Worm (Caenorhabditis elegans): ENCODE results near the gene srh-219.
A peak's percentile ranks its signal among the peaks of the same experiment; 100 is the strongest.

Gene srh-219

DNA sequence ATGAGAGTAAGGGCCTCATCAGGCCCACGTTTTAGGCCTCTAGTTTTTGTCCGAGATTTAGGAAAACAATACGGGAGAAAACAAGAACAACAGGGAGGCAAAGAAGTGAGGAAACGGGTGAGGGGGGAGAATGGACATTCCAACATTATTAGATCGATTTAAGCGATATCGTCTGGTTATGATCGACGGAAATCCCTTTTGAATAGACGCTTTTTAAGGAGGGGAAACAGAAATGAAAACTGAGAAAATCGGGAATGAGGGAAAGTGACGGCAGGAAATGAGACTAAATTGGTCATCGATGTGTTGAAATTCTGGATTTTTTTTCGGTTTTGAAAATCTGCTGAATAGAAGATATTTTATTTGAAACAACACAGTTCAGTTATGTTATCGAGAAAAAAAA lies 30.9 kb upstream of the srh-219 start, which contains the start of gene rocf-1 (continued):
- TF ChIP-seq dpl-1 (GFP tag; optimal IDR thresholded peaks at IDR 0.05) (no peak), ztf-26 (tag; optimal IDR thresholded peaks at IDR 0.05) (no peak), Y67H2A.10 (GFP tag; conservative IDR thresholded peaks at IDR 0.05) (no peak), ztf-3 (GFP tag; optimal IDR thresholded peaks at IDR 0.05) (no peak), ztf-22 (GFP tag; optimal IDR thresholded peaks at IDR 0.05) (no peak), F10E7.11 (tag; optimal IDR thresholded peaks at IDR 0.05) (no peak)

DNA sequence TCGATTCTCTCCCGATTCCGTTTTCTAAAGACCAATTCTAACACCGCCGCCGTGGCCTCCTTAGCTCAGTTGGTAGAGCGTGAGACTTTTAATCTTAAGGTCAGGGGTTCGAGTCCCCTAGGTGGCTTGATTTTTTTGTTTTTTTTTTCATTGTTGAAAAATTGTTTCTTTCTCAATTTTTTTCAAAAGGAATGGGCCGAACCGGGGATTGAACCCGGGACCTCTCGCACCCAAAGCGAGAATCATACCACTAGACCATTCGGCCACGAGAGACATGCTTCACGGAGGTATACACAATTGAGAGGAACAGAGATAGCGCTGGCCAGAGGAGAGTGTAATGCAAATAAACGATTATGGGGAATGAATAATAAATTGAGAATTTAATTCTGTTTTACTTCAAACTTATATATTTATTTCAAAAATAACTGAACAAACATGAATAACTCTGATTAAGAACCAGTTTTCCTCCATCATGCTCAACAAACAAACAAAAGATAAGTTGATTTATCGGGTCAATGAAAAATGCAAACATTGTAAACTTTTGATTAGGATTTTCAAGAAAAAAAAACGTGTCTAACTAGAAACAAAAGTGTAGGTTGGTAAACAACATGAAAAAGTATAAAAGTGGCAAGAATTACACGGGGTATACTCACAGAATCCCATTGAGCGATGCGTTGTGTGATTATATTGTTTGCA lies 30.1 kb upstream of the srh-219 start, which contains the start of gene pqn-71:
TSS of gene pqn-71 (plus strand) at position 646 of the 696 bp plus-strand sequence.
- TF ChIP-seq F52B5.7 (tag; optimal IDR thresholded peaks at IDR 0.05) (peak; percentile 81), ztf-6 (GFP tag; IDR thresholded peaks at IDR 0.05) (peak; percentile 88), madf-10 (tag; optimal IDR thresholded peaks at IDR 0.05) (peak; percentile 92), T26A5.8 (tag; optimal IDR thresholded peaks at IDR 0.05) (peak; percentile 90), snpc-1.3 (tag; optimal IDR thresholded peaks at IDR 0.05; ENCODE audit: insufficient read depth) (peak; percentile 94), athp-1 (tag; optimal IDR thresholded peaks at IDR 0.05) (peak; percentile 90), ceh-40 (GFP tag; IDR thresholded peaks at IDR 0.05) (peak; percentile 88; the same call in 1 of the 2 replicates), madf-3 (GFP tag; IDR thresholded peaks at IDR 0.05) (peak; percentile 85), lin-40 (tag; optimal IDR thresholded peaks at IDR 0.05) (peak; percentile 97), ZK185.1 (tag; optimal IDR thresholded peaks at IDR 0.05; ENCODE audit: poor library complexity, severe bottlenecking) (peak; percentile 94), akir-1 (GFP tag; optimal IDR thresholded peaks at IDR 0.05) (peak; percentile 0), dox-1 (GFP tag; IDR thresholded peaks at IDR 0.05) (peak; percentile 95), fkh-3 (tag; optimal IDR thresholded peaks at IDR 0.05) (peak; percentile 84), somi-1 (GFP tag; optimal IDR thresholded peaks at IDR 0.05) (peak; percentile 91), F55B11.4 (tag; optimal IDR thresholded peaks at IDR 0.05; ENCODE audit: borderline replicate concordance, insufficient read depth) (no peak), zfh-2 (GFP tag; conservative IDR thresholded peaks at IDR 0.05) (peak; percentile 80; the same call in 1 of the 2 replicates), F57C9.4 (tag; optimal IDR thresholded peaks at IDR 0.05) (no peak), F57A8.1 (GFP tag; optimal IDR thresholded peaks at IDR 0.05) (peak; percentile 47), F49E8.2 (tag; optimal IDR thresholded peaks at IDR 0.05; ENCODE audit: insufficient read depth) (peak; percentile 56), hlh-26 (GFP tag; conservative IDR thresholded peaks at IDR 0.05) (no peak), egl-44 (GFP tag; IDR thresholded peaks at IDR 0.05) (peak; percentile 95), egrh-3 (GFP tag; IDR thresholded peaks at IDR 0.05) (no peak), pbrm-1 (GFP tag; IDR thresholded peaks at IDR 0.05) (peak; percentile 95), Y79H2A.3 (GFP tag; conservative IDR thresholded peaks at IDR 0.05) (0 out of 2 replicates have a peak, but pooled peaks have one; percentile 52), K11D2.4 (GFP tag; IDR thresholded peaks at IDR 0.05) (peak; percentile 93), Y67H2A.10 (GFP tag; conservative IDR thresholded peaks at IDR 0.05) (0 out of 2 replicates have a peak, but pooled peaks have one; percentile 12), Y53G8AR.9 (GFP tag; conservative IDR thresholded peaks at IDR 0.05) (peak; percentile 83), xnd-1 (tag; optimal IDR thresholded peaks at IDR 0.05) (peak; percentile 46), snpc-1.1 (tag; optimal IDR thresholded peaks at IDR 0.05; ENCODE audit: insufficient read depth) (peak; percentile 83), ztf-18 (tag; optimal IDR thresholded peaks at IDR 0.05) (peak; percentile 86), ztf-26 (tag; optimal IDR thresholded peaks at IDR 0.05) (peak; percentile 96), pha-4 (tag; optimal IDR thresholded peaks at IDR 0.05) (peak; percentile 6), tbx-9 (tag; optimal IDR thresholded peaks at IDR 0.05; ENCODE audit: borderline replicate concordance) (peak; percentile 79), attf-3 (GFP tag; conservative IDR thresholded peaks at IDR 0.05) (peak; percentile 73), lsl-1 (GFP tag; optimal IDR thresholded peaks at IDR 0.05) (peak; percentile 73), cebp-1 (GFP tag; IDR thresholded peaks at IDR 0.05) (no peak), cebp-1 (tag; optimal IDR thresholded peaks at IDR 0.05) (peak; percentile 86), nhr-27 (tag; optimal IDR thresholded peaks at IDR 0.05) (peak; percentile 88), ztf-3 (GFP tag; optimal IDR thresholded peaks at IDR 0.05) (peak; percentile 54), ztf-22 (GFP tag; optimal IDR thresholded peaks at IDR 0.05) (peak; percentile 74), unc-62 (GFP tag; optimal IDR thresholded peaks at IDR 0.05) (no peak), lin-26 (GFP tag; IDR thresholded peaks at IDR 0.05) (peak; percentile 98)

Measured in whole organism, young adult.